Fruit fly (Drosophila melanogaster) whole organism, embryonic: ENCODE data around the gene Ccdc114.
A peak's percentile ranks its signal among the peaks of the same experiment; 100 is the strongest.

Source experiments
- Abd-B ChIP-seq: fragments of 200-800 bp; sonication (Bioruptor generic); optimal IDR thresholded peaks from 2 replicates; lab custom pipeline; 2018; ENCODE audit warnings: missing biosample characterization, mild to moderate bottlenecking, missing genetic modification characterization, moderate library complexity
- BEAF-32 ChIP-seq: fragments of 200-800 bp; sonication (Bioruptor generic); optimal IDR thresholded peaks from 3 replicates; lab custom pipeline; 2017; ENCODE audit warnings: missing biosample characterization, missing genetic modification characterization, mild to moderate bottlenecking, moderate library complexity, missing genetic modification reagents
- BtbVII ChIP-seq: fragments of 200-800 bp; sonication (Bioruptor generic); optimal IDR thresholded peaks from 3 replicates; lab custom pipeline; 2017; ENCODE audit warnings: missing biosample characterization, mild to moderate bottlenecking, missing genetic modification characterization
- CG10366 ChIP-seq: fragments of 200-800 bp; sonication (Bioruptor generic); IDR thresholded peaks from 2 replicates; pipeline ENCODE4 v1.3.6; 2022; ENCODE audit warnings: missing biosample characterization, missing genetic modification characterization
- CG11085 ChIP-seq: fragments of 200-800 bp; sonication (Bioruptor generic); IDR thresholded peaks from 2 replicates; pipeline ENCODE4 v1.3.6; 2022; ENCODE audit warnings: missing biosample characterization, missing genetic modification characterization
- CG11398 ChIP-seq: fragments of 200-800 bp; sonication (Bioruptor generic); optimal IDR thresholded peaks from 2 replicates; lab custom pipeline; 2016; ENCODE audit warnings: missing biosample characterization, missing genetic modification characterization
- CG12659 ChIP-seq: fragments of 200-800 bp; sonication (Bioruptor generic); optimal IDR thresholded peaks from 3 replicates; lab custom pipeline; 2017; ENCODE audit warnings: mild to moderate bottlenecking, missing biosample characterization, missing genetic modification reagents, missing genetic modification characterization
- CG14441 ChIP-seq: fragments of 200-800 bp; sonication (Bioruptor generic); IDR thresholded peaks from 2 replicates; pipeline ENCODE4 v1.3.6; 2022; ENCODE audit warnings: missing biosample characterization, missing genetic modification characterization
- CG17186 ChIP-seq: fragments of 200-800 bp; sonication (Bioruptor generic); optimal IDR thresholded peaks from 3 replicates; lab custom pipeline; 2017; ENCODE audit warnings: missing biosample characterization, missing genetic modification reagents, missing genetic modification characterization
- CG2129 ChIP-seq: fragments of 200-800 bp; sonication (Bioruptor generic); IDR thresholded peaks from 2 replicates; pipeline ENCODE4 v1.3.6; 2022; ENCODE audit warnings: missing biosample characterization, missing genetic modification characterization; ENCODE audit not compliant: partially characterized antibody
- CG34422 ChIP-seq: fragments of 200-800 bp; sonication (Bioruptor generic); IDR thresholded peaks from 3 replicates; pipeline ENCODE4 v1.3.6; 2022; ENCODE audit warnings: missing biosample characterization, missing genetic modification characterization
- CG3995 ChIP-seq: fragments of 200-800 bp; sonication (Bioruptor generic); optimal IDR thresholded peaks from 3 replicates; lab custom pipeline; 2016; ENCODE audit warnings: missing biosample characterization, missing genetic modification characterization
- CG4854 ChIP-seq: fragments of 200-800 bp; sonication (Bioruptor generic); optimal IDR thresholded peaks from 2 replicates; lab custom pipeline; 2016; ENCODE audit warnings: missing biosample characterization, missing genetic modification characterization, inconsistent platforms
- CG7963 ChIP-seq: fragments of 200-800 bp; sonication (Bioruptor generic); IDR thresholded peaks from 3 replicates; pipeline ENCODE4 v1.3.6; 2022; ENCODE audit warnings: missing biosample characterization, missing genetic modification characterization; ENCODE audit not compliant: partially characterized antibody
- CHES-1-like ChIP-seq: fragments of 200-800 bp; sonication (Bioruptor generic); optimal IDR thresholded peaks from 2 replicates; lab custom pipeline; 2016; ENCODE audit warnings: missing biosample characterization, missing genetic modification characterization
- CkIIα-i1 ChIP-seq: fragments of 200-800 bp; sonication (Bioruptor generic); IDR thresholded peaks from 2 replicates; pipeline ENCODE4 v1.3.6; 2022; ENCODE audit warnings: missing biosample characterization, missing genetic modification characterization
- Dll ChIP-seq: fragments of 200-800 bp; sonication (Bioruptor generic); IDR thresholded peaks from 4 replicates; pipeline ENCODE4 v1.3.6; 2022; ENCODE audit warnings: missing biosample characterization, missing genetic modification characterization; ENCODE audit not compliant: partially characterized antibody
- Doc3 ChIP-seq: fragments of 200-800 bp; sonication (Bioruptor generic); IDR thresholded peaks from 3 replicates; pipeline ENCODE4 v1.3.6; 2022; ENCODE audit warnings: missing biosample characterization, missing genetic modification characterization; ENCODE audit not compliant: partially characterized antibody
- E2f1 ChIP-seq: fragments of 200-800 bp; sonication (Bioruptor generic); IDR thresholded peaks from 2 replicates; pipeline ENCODE4 v1.3.6; 2022; ENCODE audit warnings: missing biosample characterization, missing genetic modification characterization
- E2f2 ChIP-seq: fragments of 200-800 bp; sonication (Bioruptor generic); IDR thresholded peaks from 2 replicates; pipeline ENCODE4 v1.3.6; 2022; ENCODE audit warnings: missing biosample characterization, missing genetic modification characterization
- Elba2 ChIP-seq: fragments of 200-800 bp; sonication (Bioruptor generic); optimal IDR thresholded peaks from 3 replicates; lab custom pipeline; 2016; ENCODE audit warnings: missing biosample characterization, missing genetic modification characterization
- HLH4C ChIP-seq: fragments of 200-800 bp; sonication (Bioruptor generic); IDR thresholded peaks from 3 replicates; pipeline ENCODE4 v1.3.6; 2022; ENCODE audit warnings: missing biosample characterization, missing genetic modification characterization; ENCODE audit not compliant: partially characterized antibody
- HmgZ ChIP-seq: fragments of 200-800 bp; sonication (Bioruptor generic); optimal IDR thresholded peaks from 2 replicates; lab custom pipeline; 2018; ENCODE audit warnings: missing biosample characterization, mild to moderate bottlenecking, missing genetic modification characterization
- Oaz ChIP-seq: fragments of 200-800 bp; sonication (Bioruptor generic); IDR thresholded peaks from 2 replicates; pipeline ENCODE4 v1.3.6; 2022; ENCODE audit warnings: missing biosample characterization, missing genetic modification characterization
- Opbp ChIP-seq: fragments of 200-800 bp; sonication (Bioruptor generic); IDR thresholded peaks from 3 replicates; pipeline ENCODE4 v1.3.6; 2022; ENCODE audit warnings: missing biosample characterization, missing genetic modification characterization; ENCODE audit not compliant: partially characterized antibody
- Sox102F ChIP-seq: fragments of 200-800 bp; sonication (Bioruptor generic); optimal IDR thresholded peaks from 2 replicates; lab custom pipeline; 2018; ENCODE audit warnings: missing biosample characterization, mild to moderate bottlenecking, missing genetic modification characterization, moderate library complexity
- Xbp1 ChIP-seq: fragments of 200-800 bp; sonication (Bioruptor generic); optimal IDR thresholded peaks from 3 replicates; lab custom pipeline; 2016; ENCODE audit warnings: missing biosample characterization, mild to moderate bottlenecking, missing genetic modification characterization
- YL-1 ChIP-seq: fragments of 200-800 bp; sonication (Bioruptor generic); optimal IDR thresholded peaks from 3 replicates; lab custom pipeline; 2017; ENCODE audit warnings: missing biosample characterization, mild to moderate bottlenecking, missing genetic modification characterization
- al ChIP-seq: fragments of 200-800 bp; sonication (Bioruptor generic); IDR thresholded peaks from 2 replicates; pipeline ENCODE4 v1.3.6; 2022; ENCODE audit warnings: missing biosample characterization, missing genetic modification characterization
- amos ChIP-seq: fragments of 200-800 bp; sonication (Bioruptor generic); IDR thresholded peaks from 2 replicates; pipeline ENCODE4 v1.3.6; 2022; ENCODE audit warnings: missing biosample characterization, missing genetic modification characterization; ENCODE audit not compliant: partially characterized antibody
- bcd ChIP-seq: fragments of 200-800 bp; sonication (Bioruptor generic); optimal IDR thresholded peaks from 2 replicates; lab custom pipeline; 2017; ENCODE audit warnings: missing biosample characterization, mild to moderate bottlenecking, missing genetic modification characterization
- cwo ChIP-seq: fragments of 200-800 bp; sonication (Bioruptor generic); optimal IDR thresholded peaks from 3 replicates; lab custom pipeline; 2017; ENCODE audit warnings: missing biosample characterization, missing genetic modification characterization, mild to moderate bottlenecking, moderate library complexity, missing genetic modification reagents
- dm ChIP-seq: fragments of 200-800 bp; sonication (Bioruptor generic); optimal IDR thresholded peaks from 3 replicates; lab custom pipeline; 2016; ENCODE audit warnings: missing biosample characterization, missing genetic modification characterization
- dmrt99B ChIP-seq: fragments of 200-800 bp; sonication (Bioruptor generic); optimal IDR thresholded peaks from 2 replicates; lab custom pipeline; 2018; ENCODE audit warnings: missing biosample characterization, mild to moderate bottlenecking, missing genetic modification characterization, moderate library complexity
- gcm ChIP-seq: fragments of 200-800 bp; sonication (Bioruptor generic); optimal IDR thresholded peaks from 2 replicates; lab custom pipeline; 2019; ENCODE audit warnings: missing biosample characterization, mild to moderate bottlenecking, missing genetic modification characterization, moderate library complexity
- hbn ChIP-seq: fragments of 200-800 bp; sonication (Bioruptor generic); IDR thresholded peaks from 2 replicates; pipeline ENCODE4 v1.3.6; 2022; ENCODE audit warnings: missing biosample characterization, missing genetic modification characterization; ENCODE audit not compliant: partially characterized antibody
- inv ChIP-seq: fragments of 200-800 bp; sonication (Bioruptor generic); IDR thresholded peaks from 2 replicates; pipeline ENCODE4 v1.3.6; 2022; ENCODE audit warnings: missing biosample characterization, missing genetic modification characterization; ENCODE audit not compliant: partially characterized antibody
- jumu ChIP-seq: fragments of 200-800 bp; sonication (Bioruptor generic); optimal IDR thresholded peaks from 3 replicates; lab custom pipeline; 2016; ENCODE audit warnings: missing biosample characterization, missing genetic modification characterization
- lilli ChIP-seq: fragments of 200-800 bp; sonication (Bioruptor generic); optimal IDR thresholded peaks from 3 replicates; lab custom pipeline; 2016; ENCODE audit warnings: missing biosample characterization, missing genetic modification characterization
- luna ChIP-seq: fragments of 200-800 bp; sonication (Bioruptor generic); optimal IDR thresholded peaks from 2 replicates; lab custom pipeline; 2016; ENCODE audit warnings: missing biosample characterization, missing genetic modification characterization
- mam ChIP-seq: fragments of 200-800 bp; sonication (Bioruptor generic); optimal IDR thresholded peaks from 3 replicates; lab custom pipeline; 2016; ENCODE audit warnings: missing biosample characterization, missing genetic modification characterization
- nmo ChIP-seq: fragments of 200-800 bp; sonication (Bioruptor generic); optimal IDR thresholded peaks from 2 replicates; lab custom pipeline; 2018; ENCODE audit warnings: missing biosample characterization, mild to moderate bottlenecking, missing genetic modification characterization, moderate library complexity
- phol ChIP-seq: fragments of 200-800 bp; sonication (Bioruptor generic); optimal IDR thresholded peaks from 3 replicates; lab custom pipeline; 2018; ENCODE audit warnings: missing biosample characterization, mild to moderate bottlenecking, missing genetic modification characterization, moderate library complexity
- psq ChIP-seq: fragments of 200-800 bp; sonication (Bioruptor generic); optimal IDR thresholded peaks from 2 replicates; lab custom pipeline; 2017; ENCODE audit warnings: missing biosample characterization, missing genetic modification characterization
- sna ChIP-seq: fragments of 200-800 bp; sonication (Bioruptor generic); IDR thresholded peaks from 2 replicates; pipeline ENCODE4 v1.3.6; 2022; ENCODE audit warnings: missing biosample characterization, missing genetic modification characterization; ENCODE audit not compliant: partially characterized antibody
- trem ChIP-seq: fragments of 200-800 bp; optimal IDR thresholded peaks from 3 replicates; lab custom pipeline; 2019; ENCODE audit warnings: missing biosample characterization, mild to moderate bottlenecking, missing genetic modification characterization, moderate library complexity
- unc-4 ChIP-seq: fragments of 200-800 bp; sonication (Bioruptor generic); IDR thresholded peaks from 2 replicates; pipeline ENCODE4 v1.3.6; 2022; ENCODE audit warnings: missing biosample characterization, missing genetic modification characterization; ENCODE audit not compliant: partially characterized antibody
- z ChIP-seq: fragments of 200-800 bp; sonication (Bioruptor generic); IDR thresholded peaks from 3 replicates; pipeline ENCODE4 v1.3.6; 2022; ENCODE audit warnings: missing biosample characterization, missing genetic modification characterization
- zen2 ChIP-seq: fragments of 200-800 bp; sonication (Bioruptor generic); IDR thresholded peaks from 3 replicates; pipeline ENCODE4 v1.3.6; 2022; ENCODE audit warnings: missing biosample characterization, missing genetic modification characterization; ENCODE audit not compliant: partially characterized antibody

Ccdc114 gene

DNA sequence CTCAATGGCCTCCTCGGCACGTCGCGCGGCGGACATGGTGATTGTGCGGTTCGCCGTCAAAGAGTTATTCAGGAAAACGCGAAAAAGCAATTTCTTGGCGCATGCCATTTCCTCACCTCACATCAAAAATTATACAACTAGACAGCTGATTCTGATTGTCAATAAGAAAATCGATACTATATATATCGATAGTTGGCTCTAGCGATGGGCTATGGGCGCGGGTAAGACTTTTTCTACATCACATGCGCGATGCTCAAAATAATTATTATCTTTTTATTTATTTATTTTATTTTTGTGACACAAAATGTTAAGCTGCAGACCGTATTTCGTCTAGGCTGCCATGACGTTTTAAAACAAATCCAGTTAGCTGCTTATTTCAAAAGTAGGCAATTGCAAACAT, 10.3 kb downstream of the Ccdc114 start, which contains the start of gene CG10340 (continued):
- no peak for TF ChIP-seq z (GFP tag; lab: Robert Waterston, UW)
- peak; percentile 6 for TF ChIP-seq HmgZ (tag; lab: Kevin White, UChicago)
- peak; percentile 45 for TF ChIP-seq CG12659 (GFP tag; lab: Kevin White, UChicago)
- TF ChIP-seq gcm (GFP tag; lab: Kevin White, UChicago) = no peak
- peak; percentile 83 for TF ChIP-seq sna (GFP tag; lab: Robert Waterston, UW)
- peak; percentile 53; the same call in 1 of the 3 replicates for TF ChIP-seq CG7963 (GFP tag; lab: Robert Waterston, UW)
- TF ChIP-seq al (GFP tag; lab: Robert Waterston, UW) = 0 out of 2 replicates have a peak, but pooled peaks have one; percentile 7
- TF ChIP-seq CkIIα-i1 (GFP tag; lab: Robert Waterston, UW) = no peak
- TF ChIP-seq CG2129 (GFP tag; lab: Robert Waterston, UW) = peak; percentile 75
- peak; percentile 87 for TF ChIP-seq Dll (GFP tag; lab: Robert Waterston, UW)
- TF ChIP-seq YL-1 (GFP tag; lab: Kevin White, UChicago) = peak; percentile 63
- no peak for TF ChIP-seq CG14441 (GFP tag; lab: Robert Waterston, UW)
- TF ChIP-seq E2f2 = peak; percentile 87
- no peak for TF ChIP-seq Oaz (GFP tag; lab: Robert Waterston, UW)
- TF ChIP-seq E2f1 (GFP tag; lab: Robert Waterston, UW) = no peak
- TF ChIP-seq psq (GFP tag; lab: Kevin White, UChicago) = no peak
- no peak for TF ChIP-seq cwo (GFP tag; lab: Kevin White, UChicago)
- TF ChIP-seq HLH4C = peak; percentile 79
- TF ChIP-seq Opbp (GFP tag; lab: Robert Waterston, UW) = peak; percentile 87
- TF ChIP-seq bcd (GFP tag; lab: Kevin White, UChicago) = no peak
- peak; percentile 47 for TF ChIP-seq trem
- peak; percentile 60 for TF ChIP-seq CG3995 (GFP tag; lab: Kevin White, UChicago)
- no peak for TF ChIP-seq CG4854 (GFP tag; lab: Kevin White, UChicago)
- TF ChIP-seq BEAF-32 (GFP tag; lab: Kevin White, UChicago) = peak; percentile 81
- TF ChIP-seq mam (GFP tag; lab: Kevin White, UChicago) = peak; percentile 4
- TF ChIP-seq CG10366 (GFP tag; lab: Robert Waterston, UW) = peak; percentile 12; the same call in 1 of the 2 replicates
- TF ChIP-seq inv (GFP tag; lab: Robert Waterston, UW) = peak; percentile 66
- TF ChIP-seq CG11085 (GFP tag; lab: Robert Waterston, UW) = no peak
- TF ChIP-seq phol (tag; lab: Kevin White, UChicago) = peak; percentile 15
- TF ChIP-seq amos (GFP tag; lab: Robert Waterston, UW) = peak; percentile 83
- peak; percentile 19 for TF ChIP-seq Abd-B (GFP tag; lab: Kevin White, UChicago)
- no peak for TF ChIP-seq jumu (GFP tag; lab: Kevin White, UChicago)
- TF ChIP-seq CHES-1-like (GFP tag; lab: Kevin White, UChicago) = no peak
- peak; percentile 85 for TF ChIP-seq unc-4 (GFP tag; lab: Robert Waterston, UW)
- TF ChIP-seq hbn = peak; percentile 79
- no peak for TF ChIP-seq BtbVII (GFP tag; lab: Kevin White, UChicago)
- no peak for TF ChIP-seq dmrt99B (tag; lab: Kevin White, UChicago)
- peak; percentile 41 for TF ChIP-seq dm (GFP tag; lab: Kevin White, UChicago)
- TF ChIP-seq zen2 (GFP tag; lab: Robert Waterston, UW) = peak; percentile 77
- TF ChIP-seq luna (GFP tag; lab: Kevin White, UChicago) = no peak
- no peak for TF ChIP-seq CG11398 (GFP tag; lab: Kevin White, UChicago)
- TF ChIP-seq Xbp1 (GFP tag; lab: Kevin White, UChicago) = peak; percentile 18
- 0 out of 3 replicates have a peak, but pooled peaks have one; percentile 30 for TF ChIP-seq CG34422
- TF ChIP-seq Sox102F (GFP tag; lab: Kevin White, UChicago) = no peak
- TF ChIP-seq Elba2 (GFP tag; lab: Kevin White, UChicago) = peak; percentile 88
- TF ChIP-seq CG17186 (GFP tag; lab: Kevin White, UChicago) = peak; percentile 69
- TF ChIP-seq lilli (GFP tag; lab: Kevin White, UChicago) = peak; percentile 31
- TF ChIP-seq Doc3 (GFP tag; lab: Robert Waterston, UW) = peak; percentile 74
- TF ChIP-seq nmo (GFP tag; lab: Kevin White, UChicago) = peak; percentile 49
